Worm (Caenorhabditis elegans): ENCODE data around the gene fbxa-12.
"Not testable (repeated sequence)": the region's sequence is repeated elsewhere in the genome, so short reads cannot be mapped to it uniquely, and the experiment has no call there.

DNA sequence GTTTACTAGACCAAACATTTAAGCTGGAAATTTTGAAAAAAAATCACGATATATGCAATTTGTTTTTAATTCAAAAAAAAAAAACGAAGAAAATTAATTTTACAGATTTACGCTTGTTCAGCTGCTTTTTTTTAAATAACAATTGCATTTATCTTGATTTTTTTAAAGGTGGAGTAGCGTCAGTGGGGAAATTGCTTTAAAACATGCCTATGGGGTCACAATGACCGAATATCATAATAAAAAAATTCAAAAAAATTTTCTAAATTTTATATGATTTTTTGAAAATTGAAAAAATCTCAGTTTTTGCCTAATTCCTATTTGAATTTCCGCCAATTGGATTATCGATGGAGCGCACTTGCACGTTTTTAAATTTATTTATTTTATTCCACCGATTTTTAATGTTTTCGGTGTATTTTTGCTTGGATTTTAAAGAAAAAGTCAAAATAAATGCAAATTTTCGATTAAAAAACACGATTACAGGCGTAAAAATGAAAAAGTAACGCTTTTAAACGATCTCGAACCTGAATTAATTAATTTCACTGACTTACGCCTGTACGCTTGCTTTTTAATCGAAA is 51.6 kb downstream of the fbxa-12 start:
- not testable (repeated sequence) for TF ChIP-seq zag-1 (tag; optimal IDR thresholded peaks at IDR 0.05); skn-1 (tag; optimal IDR thresholded peaks at IDR 0.05); unc-62 (GFP tag; optimal IDR thresholded peaks at IDR 0.05 in 1 of 2); unc-62 (tag; optimal IDR thresholded peaks at IDR 0.05); ces-1 (GFP tag; optimal IDR thresholded peaks at IDR 0.05); nhr-28 (tag; optimal IDR thresholded peaks at IDR 0.05); egl-27 (tag; optimal IDR thresholded peaks at IDR 0.05); pqm-1 (tag; optimal IDR thresholded peaks at IDR 0.05); D1046.2 (GFP tag; IDR thresholded peaks at IDR 0.05); hlh-11 (tag; optimal IDR thresholded peaks at IDR 0.05); php-3 (GFP tag; IDR thresholded peaks at IDR 0.05); R02D3.7 (tag; optimal IDR thresholded peaks at IDR 0.05); nhr-48 (tag; optimal IDR thresholded peaks at IDR 0.05); lin-15B (tag; optimal IDR thresholded peaks at IDR 0.05)

Measured in whole organism, L4 larva.